Fruit fly (Drosophila melanogaster) whole organism, wandering third instar larva: ENCODE data around the gene CG12607.

ENCODE experiments used
- CG32264 ChIP-seq: fragments of 200-800 bp; sonication (Bioruptor generic); optimal IDR thresholded peaks from 2 replicates; lab custom pipeline; 2016; ENCODE audit warnings: missing biosample characterization, missing genetic modification characterization
- CG9705 ChIP-seq: fragments of 200-800 bp; sonication (Bioruptor generic); optimal IDR thresholded peaks from 2 replicates; lab custom pipeline; 2018; ENCODE audit warnings: missing biosample characterization, mild to moderate bottlenecking, missing genetic modification characterization
- CrebA ChIP-seq: fragments of 200-800 bp; sonication (Bioruptor generic); optimal IDR thresholded peaks from 2 replicates; lab custom pipeline; 2016; ENCODE audit warnings: missing biosample characterization, mild to moderate bottlenecking, missing genetic modification characterization, borderline replicate concordance
- Dif ChIP-seq: fragments of 200-275, 200-300 bp; sonication (Bioruptor generic); optimal IDR thresholded peaks from 2 replicates; lab custom pipeline; 2018; ENCODE audit warnings: missing biosample characterization, missing genetic modification characterization; ENCODE audit not compliant: partially characterized antibody
- GATAd ChIP-seq: sonication (Bioruptor generic); optimal IDR thresholded peaks from 2 replicates; lab custom pipeline; 2016; ENCODE audit warnings: missing biosample characterization, missing genetic modification characterization
- HLH106 ChIP-seq: fragments of 200-800 bp; optimal IDR thresholded peaks from 3 replicates; lab custom pipeline; 2019; ENCODE audit warnings: missing biosample characterization, mild to moderate bottlenecking, missing genetic modification characterization, moderate library complexity
- Hnf4 ChIP-seq: fragments of 200-800 bp; sonication (Bioruptor generic); optimal IDR thresholded peaks from 2 replicates; lab custom pipeline; 2016; ENCODE audit warnings: missing biosample characterization, mild to moderate bottlenecking, missing genetic modification characterization
- Hr83 ChIP-seq: fragments of 200-300 bp; sonication (Bioruptor generic); optimal IDR thresholded peaks from 2 replicates; lab custom pipeline; 2016; ENCODE audit warnings: missing biosample characterization, mild to moderate bottlenecking, missing genetic modification characterization, moderate library complexity; ENCODE audit not compliant: poor library complexity, severe bottlenecking
- Mio ChIP-seq: sonication (Bioruptor generic); optimal IDR thresholded peaks from 2 replicates; lab custom pipeline; 2016; ENCODE audit warnings: missing biosample characterization, missing genetic modification characterization
- Myc ChIP-seq: fragments of >200 bp; optimal IDR thresholded peaks from 2 replicates; lab custom pipeline; 2017
- N ChIP-seq: fragments of >200 bp; optimal IDR thresholded peaks from 2 replicates; lab custom pipeline; 2018; ENCODE audit warnings: missing biosample characterization, missing external identifiers, missing genetic modification characterization
- Rel ChIP-seq, 2 experiments: fragments of 200-800 bp; sonication (Bioruptor generic) in 1 of 2; optimal IDR thresholded peaks; 2 replicates in 1 of 2; 3 replicates in 1 of 2; lab custom pipeline; 2016 to 2019; ENCODE audit warnings: mild to moderate bottlenecking in 2 of 2, missing biosample characterization in 2 of 2, missing genetic modification characterization in 2 of 2, moderate library complexity in 1 of 2
- Sp1 ChIP-seq: fragments of 200-800 bp; sonication (Bioruptor generic); optimal IDR thresholded peaks from 3 replicates; lab custom pipeline; 2019; ENCODE audit warnings: missing biosample characterization, mild to moderate bottlenecking, missing genetic modification characterization, moderate library complexity
- br ChIP-seq: fragments of 200-800 bp; sonication (Bioruptor generic); optimal IDR thresholded peaks from 2 replicates; lab custom pipeline; 2016; ENCODE audit warnings: missing biosample characterization, missing genetic modification characterization
- brk ChIP-seq: fragments of 200-800 bp; sonication (Bioruptor generic); optimal IDR thresholded peaks from 2 replicates; lab custom pipeline; 2016; ENCODE audit warnings: missing biosample characterization, mild to moderate bottlenecking, missing genetic modification characterization
- dl ChIP-seq, 2 experiments: fragments of 175-275, 200-275 bp in 1 of 2; fragments of 200-275 bp in 1 of 2; sonication (Bioruptor generic); optimal IDR thresholded peaks; lab custom pipeline; 2018; ENCODE audit warnings: mild to moderate bottlenecking in 2 of 2, missing biosample characterization in 2 of 2, missing genetic modification characterization in 2 of 2, moderate library complexity in 2 of 2; ENCODE audit not compliant: partially characterized antibody in 2 of 2, insufficient read depth in 1 of 2
- dmrt93B ChIP-seq: fragments of 200-800 bp; sonication (Bioruptor generic); optimal IDR thresholded peaks from 2 replicates; lab custom pipeline; 2018; ENCODE audit warnings: missing biosample characterization, mild to moderate bottlenecking, missing genetic modification characterization
- dsf ChIP-seq: sonication (Bioruptor generic); optimal IDR thresholded peaks from 2 replicates; lab custom pipeline; 2016; ENCODE audit warnings: missing biosample characterization, missing genetic modification characterization, borderline replicate concordance
- ey ChIP-seq: fragments of 200-800 bp; sonication (Bioruptor generic); optimal IDR thresholded peaks from 2 replicates; lab custom pipeline; 2016; ENCODE audit warnings: missing biosample characterization, missing genetic modification characterization
- foxo ChIP-seq, 2 experiments: fragments of 200-800 bp; sonication (Bioruptor generic); optimal IDR thresholded peaks; 2 replicates in 1 of 2; 3 replicates in 1 of 2; lab custom pipeline; 2016 to 2017; ENCODE audit warnings: missing biosample characterization in 2 of 2, missing genetic modification characterization in 2 of 2
- fru ChIP-seq: fragments of 200-800 bp; sonication (Bioruptor generic); optimal IDR thresholded peaks from 3 replicates; lab custom pipeline; 2016; ENCODE audit warnings: missing biosample characterization, mild to moderate bottlenecking, missing genetic modification characterization
- h ChIP-seq: fragments of 200-800 bp; sonication (Bioruptor generic); optimal IDR thresholded peaks from 3 replicates; lab custom pipeline; 2016; ENCODE audit warnings: missing biosample characterization, mild to moderate bottlenecking, missing genetic modification characterization
- jim ChIP-seq: fragments of 175-275, 200-325 bp; sonication (Bioruptor generic); optimal IDR thresholded peaks from 2 replicates; lab custom pipeline; 2016; ENCODE audit warnings: missing biosample characterization, mild to moderate bottlenecking, missing genetic modification characterization
- lola ChIP-seq: fragments of >200 bp; optimal IDR thresholded peaks from 2 replicates; lab custom pipeline; 2017; ENCODE audit warnings: missing biosample characterization, missing genetic modification characterization
- pan ChIP-seq: fragments of >200 bp; optimal IDR thresholded peaks from 2 replicates; lab custom pipeline; 2017
- psq ChIP-seq: fragments of 200-800 bp; sonication (Bioruptor generic); optimal IDR thresholded peaks from 3 replicates; lab custom pipeline; 2017; ENCODE audit warnings: missing biosample characterization, mild to moderate bottlenecking, missing genetic modification characterization, moderate library complexity
- sv ChIP-seq: fragments of 200-800 bp; sonication (Bioruptor generic); optimal IDR thresholded peaks from 3 replicates; lab custom pipeline; 2016; ENCODE audit warnings: missing biosample characterization, missing genetic modification characterization
- tai ChIP-seq: sonication (Bioruptor generic); optimal IDR thresholded peaks from 2 replicates; lab custom pipeline; 2016; ENCODE audit warnings: missing biosample characterization, missing genetic modification characterization
- usp ChIP-seq: fragments of >200 bp; optimal IDR thresholded peaks from 2 replicates; lab custom pipeline; 2017; ENCODE audit warnings: missing biosample characterization, missing genetic modification characterization
- woc ChIP-seq: sonication (Bioruptor generic); optimal IDR thresholded peaks from 2 replicates; lab custom pipeline; 2016; ENCODE audit warnings: missing biosample characterization, mild to moderate bottlenecking, missing genetic modification characterization

Gene CG12607

dm6 chr3L:4421362-4421761, 25.0 kb upstream of the CG12607 start, which contains the start of gene CG15020:
Gene CG15020 (plus strand): TSS chr3L:4421662.
- TF ChIP-seq N (GFP tag; lab: Kevin White, UChicago) (no peak), Hnf4 (GFP tag; lab: Kevin White, UChicago) (no peak), Rel (GFP tag; optimal IDR thresholded peaks at IDR 0.05; lab: Kevin White, UChicago) (no peak), Rel (tag; optimal IDR thresholded peaks at IDR 0.05; lab: Kevin White, UChicago) (no peak), usp (no peak), GATAd (GFP tag; lab: Kevin White, UChicago) (no peak), CrebA (GFP tag; lab: Kevin White, UChicago) (no peak), lola (GFP tag; lab: Kevin White, UChicago) (no peak), h (GFP tag; lab: Kevin White, UChicago) (no peak), Myc (lab: Kevin White, UChicago) (no peak), dl (GFP tag; optimal IDR thresholded peaks at IDR 0.05; lab: Kevin White, UChicago; ENCODE audit: insufficient read depth in 1 of 2, partially characterized antibody in 2 of 2) (no peak), psq (GFP tag; lab: Kevin White, UChicago) (no peak), jim (GFP tag; lab: Kevin White, UChicago) (no peak), foxo (GFP tag; optimal IDR thresholded peaks at IDR 0.05; lab: Kevin White, UChicago) (no peak), pan (no peak), CG9705 (GFP tag; lab: Kevin White, UChicago) (no peak), Dif (GFP tag; lab: Kevin White, UChicago) (no peak), brk (GFP tag; lab: Kevin White, UChicago) (no peak), fru (GFP tag; lab: Kevin White, UChicago) (no peak)

- peak; percentile 32 for TF ChIP-seq N (GFP tag; lab: Kevin White, UChicago)
- TF ChIP-seq Myc (lab: Kevin White, UChicago), result peak; percentile 74
- TF ChIP-seq Rel (GFP tag; optimal IDR thresholded peaks at IDR 0.05; lab: Kevin White, UChicago), result no peak
- no peak for TF ChIP-seq Rel (tag; optimal IDR thresholded peaks at IDR 0.05; lab: Kevin White, UChicago)
- no peak for TF ChIP-seq ey
Observed at dm6 chr3L:4426581-4426980, 19.8 kb upstream of the CG12607 start.

dm6 chr3L:4428918-4429546, 17.3 kb upstream of the CG12607 start, which contains the start of gene nAChRbeta1:
Gene nAChRbeta1 (plus strand): TSS chr3L:4429349.
- TF ChIP-seq dmrt93B (GFP tag; lab: Kevin White, UChicago), result no peak
- no peak for TF ChIP-seq GATAd (GFP tag; lab: Kevin White, UChicago)
- TF ChIP-seq CG9705 (GFP tag; lab: Kevin White, UChicago), result no peak
- no peak for TF ChIP-seq tai
- TF ChIP-seq Sp1 (GFP tag; lab: Kevin White, UChicago), result no peak
- TF ChIP-seq N (GFP tag; lab: Kevin White, UChicago), result no peak
- no peak for TF ChIP-seq Hnf4 (GFP tag; lab: Kevin White, UChicago)
- no peak for TF ChIP-seq CG32264 (GFP tag; lab: Kevin White, UChicago)

- TF ChIP-seq CG9705 (GFP tag; lab: Kevin White, UChicago), result no peak
- TF ChIP-seq br (GFP tag; lab: Kevin White, UChicago), result no peak
- no peak for TF ChIP-seq sv (GFP tag; lab: Kevin White, UChicago)
- no peak for TF ChIP-seq Hnf4 (GFP tag; lab: Kevin White, UChicago)
- TF ChIP-seq brk (GFP tag; lab: Kevin White, UChicago), result no peak
- TF ChIP-seq dmrt93B (GFP tag; lab: Kevin White, UChicago), result no peak
- no peak for TF ChIP-seq Hr83 (GFP tag; lab: Kevin White, UChicago)
- no peak for TF ChIP-seq Mio (GFP tag; lab: Kevin White, UChicago)
- no peak for TF ChIP-seq tai
- no peak for TF ChIP-seq woc (GFP tag; lab: Kevin White, UChicago)
- no peak for TF ChIP-seq dsf
- TF ChIP-seq dl (GFP tag; optimal IDR thresholded peaks at IDR 0.05; lab: Kevin White, UChicago; ENCODE audit: insufficient read depth in 1 of 2, partially characterized antibody in 2 of 2), result no peak
- no peak for TF ChIP-seq N (GFP tag; lab: Kevin White, UChicago)
- no peak for TF ChIP-seq h (GFP tag; lab: Kevin White, UChicago)
- no peak for TF ChIP-seq HLH106
- TF ChIP-seq fru (GFP tag; lab: Kevin White, UChicago), result no peak
- no peak for TF ChIP-seq jim (GFP tag; lab: Kevin White, UChicago)
- TF ChIP-seq, all 38 proteins: peak for 0
Observed at dm6 chr3L:4430331-4430730, 16.0 kb upstream of the CG12607 start.
